Worm (Caenorhabditis elegans) whole organism, L4/young adult: ENCODE data around the gene K06A4.7.

Source experiments
- W03F9.2 ChIP-seq: fragments of 150-350 bp; optimal IDR thresholded peaks from 2 replicates; lab custom pipeline; 2014; ENCODE audit warnings: missing biosample characterization, missing genetic modification characterization
- dao-5 ChIP-seq: sonication (generic microtip); optimal IDR thresholded peaks from 2 replicates; lab custom pipeline; 2016; ENCODE audit warnings: missing genotype, missing genetic modification characterization, moderate library complexity, missing compliant biosample characterization
- him-1 ChIP-seq: sonication (generic microtip); optimal IDR thresholded peaks from 2 replicates; lab custom pipeline; 2016; ENCODE audit warnings: missing genotype, missing genetic modification reagents, missing genetic modification characterization, missing compliant biosample characterization

The K06A4.7 gene

ce11 chrV:9509597-9509996, 18.3 kb upstream of the K06A4.7 start:
- TF ChIP-seq dao-5 (tag; lab: Kevin White, UChicago) (no peak), W03F9.2 (tag; lab: Kevin White, UChicago) (no peak), him-1 (tag; lab: Kevin White, UChicago) (no peak)

- TF ChIP-seq W03F9.2 (tag; lab: Kevin White, UChicago), result no peak
Observed at ce11 chrV:9507742-9508141, 16.5 kb upstream of the K06A4.7 start, which contains the start of gene acs-14. Gene acs-14 (plus strand): TSS chrV:9508132.

ce11 chrV:9506931-9507330, 15.6 kb upstream of the K06A4.7 start:
- TF ChIP-seq dao-5 (tag; lab: Kevin White, UChicago), result no peak
- no peak for TF ChIP-seq him-1 (tag; lab: Kevin White, UChicago)
- no peak for TF ChIP-seq W03F9.2 (tag; lab: Kevin White, UChicago)

ce11 chrV:9504474-9504960, 13.2 kb upstream of the K06A4.7 start, which contains the start of gene haao-1:
Gene haao-1 (plus strand): TSS chrV:9504910.
- TF ChIP-seq him-1 (tag; lab: Kevin White, UChicago) (no peak), W03F9.2 (tag; lab: Kevin White, UChicago) (no peak), dao-5 (tag; lab: Kevin White, UChicago) (no peak)

- TF ChIP-seq him-1 (tag; lab: Kevin White, UChicago) (peak; percentile 47), dao-5 (tag; lab: Kevin White, UChicago) (peak; percentile 55), W03F9.2 (tag; lab: Kevin White, UChicago) (peak; percentile 14)
Observed at ce11 chrV:9503152-9503817, 12.0 kb upstream of the K06A4.7 start.

ce11 chrV:9500826-9501451, 9.6 kb upstream of the K06A4.7 start, which contains the start of gene swt-5:
Gene swt-5 (plus strand): TSS chrV:9501401.
- no peak for TF ChIP-seq him-1 (tag; lab: Kevin White, UChicago)
- no peak for TF ChIP-seq dao-5 (tag; lab: Kevin White, UChicago)
- no peak for TF ChIP-seq W03F9.2 (tag; lab: Kevin White, UChicago)

- no peak for TF ChIP-seq W03F9.2 (tag; lab: Kevin White, UChicago)
Observed at ce11 chrV:9499295-9499694, 8.0 kb upstream of the K06A4.7 start.

ce11 chrV:9496742-9497141, 5.5 kb upstream of the K06A4.7 start, which contains the start of gene gsnl-1:
Gene gsnl-1 (plus strand): TSS chrV:9497042.
- TF ChIP-seq dao-5 (tag; lab: Kevin White, UChicago) (no peak), him-1 (tag; lab: Kevin White, UChicago) (no peak), W03F9.2 (tag; lab: Kevin White, UChicago) (no peak)

- TF ChIP-seq him-1 (tag; lab: Kevin White, UChicago), result no peak
Observed at ce11 chrV:9492460-9492859, 1.2 kb upstream of the K06A4.7 start.

- no peak for TF ChIP-seq W03F9.2 (tag; lab: Kevin White, UChicago)
- no peak for TF ChIP-seq dao-5 (tag; lab: Kevin White, UChicago)
- TF ChIP-seq him-1 (tag; lab: Kevin White, UChicago), result no peak
Observed at ce11 chrV:9489411-9489810, 1.9 kb downstream of the K06A4.7 start, which contains the start of gene K06A4.10. Gene K06A4.10 (minus strand): TSS chrV:9489800.

- TF ChIP-seq dao-5 (tag; lab: Kevin White, UChicago), result no peak
- no peak for TF ChIP-seq W03F9.2 (tag; lab: Kevin White, UChicago)
- TF ChIP-seq him-1 (tag; lab: Kevin White, UChicago), result no peak
Observed at ce11 chrV:9485508-9485907, 5.8 kb downstream of the K06A4.7 start.

- TF ChIP-seq him-1 (tag; lab: Kevin White, UChicago), result no peak
- no peak for TF ChIP-seq dao-5 (tag; lab: Kevin White, UChicago)
- no peak for TF ChIP-seq W03F9.2 (tag; lab: Kevin White, UChicago)
Observed at ce11 chrV:9483738-9484256, 7.5 kb downstream of the K06A4.7 start, which contains the start of gene K06A4.2. Gene K06A4.2 (plus strand): TSS chrV:9484206.

- TF ChIP-seq W03F9.2 (tag; lab: Kevin White, UChicago), result no peak
Observed at ce11 chrV:9480566-9480965, 10.7 kb downstream of the K06A4.7 start, which contains the start of gene K06A4.6. Gene K06A4.6 (minus strand): TSS chrV:9480666.

- TF ChIP-seq dao-5 (tag; lab: Kevin White, UChicago) (no peak), him-1 (tag; lab: Kevin White, UChicago) (no peak), W03F9.2 (tag; lab: Kevin White, UChicago) (no peak)
Observed at ce11 chrV:9477863-9478262, 13.4 kb downstream of the K06A4.7 start, which contains the start of gene nas-3. Gene nas-3 (plus strand): TSS chrV:9478163.
